Fruit fly (Drosophila melanogaster) Kc167 (cell line): Measurements from ENCODE around the gene CG11634.

ENCODE experiments used
- Myc ChIP-seq: fragments of >200 bp; optimal IDR thresholded peaks from 2 replicates; lab custom pipeline; 2017; ENCODE audit warnings: missing external identifiers
- Sin3A ChIP-seq: fragments of >200 bp; optimal IDR thresholded peaks from 2 replicates; lab custom pipeline; 2018; ENCODE audit warnings: missing external identifiers
- h ChIP-seq: fragments of >200 bp; optimal IDR thresholded peaks from 3 replicates; lab custom pipeline; 2018; ENCODE audit warnings: missing external identifiers
- insv ChIP-seq: fragments of >200 bp; optimal IDR thresholded peaks from 3 replicates; lab custom pipeline; 2018; ENCODE audit warnings: missing external identifiers
- psq ChIP-seq: fragments of >200 bp; optimal IDR thresholded peaks from 2 replicates; lab custom pipeline; 2017; ENCODE audit warnings: missing external identifiers
- ttk ChIP-seq: sonication (Bioruptor generic); optimal IDR thresholded peaks from 2 replicates; lab custom pipeline; 2017; ENCODE audit warnings: missing external identifiers

DNA sequence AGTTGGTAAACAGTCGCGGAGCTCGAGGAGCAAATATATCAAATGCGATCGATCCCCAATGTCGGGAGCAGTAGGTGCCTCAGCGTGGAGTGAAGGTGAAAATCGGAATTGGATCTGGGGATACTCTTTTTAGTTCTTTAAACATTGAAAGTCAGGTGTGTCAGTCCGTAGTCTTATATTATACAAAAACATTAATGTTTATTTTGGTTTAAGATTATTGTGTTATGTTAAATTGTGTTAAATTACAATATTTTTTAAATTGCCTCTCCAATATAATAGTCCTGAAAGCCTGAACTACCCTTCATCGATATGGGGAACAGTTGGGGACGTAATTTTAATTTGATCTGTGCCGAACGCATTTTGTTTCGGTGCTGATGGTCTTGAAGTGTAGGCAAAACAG is 36.7 kb upstream of the CG11634 start:
- no peak for TF ChIP-seq Sin3A (lab: Kevin White, UChicago)
- no peak for TF ChIP-seq Myc (lab: Kevin White, UChicago)
- TF ChIP-seq insv: no peak
- TF ChIP-seq psq (lab: Kevin White, UChicago): no peak
- TF ChIP-seq h: no peak
- TF ChIP-seq ttk (lab: Kevin White, UChicago): no peak
